Fruit fly (Drosophila melanogaster) whole organism, pupa: ENCODE measurements around the gene CYLD.

Source experiments
- CG10348 ChIP-seq: fragments of 200-800 bp; sonication (Bioruptor generic); IDR thresholded peaks from 2 replicates; pipeline ENCODE4 v1.3.6; 2022; ENCODE audit warnings: missing biosample characterization, missing genetic modification characterization
- CG14655 ChIP-seq: fragments of 200-800 bp; sonication (Bioruptor generic); optimal IDR thresholded peaks from 3 replicates; lab custom pipeline; 2017; ENCODE audit warnings: mild to moderate bottlenecking, missing biosample characterization, missing genetic modification reagents, missing genetic modification characterization
- CG32121 ChIP-seq: fragments of 200-800 bp; sonication (Bioruptor generic); IDR thresholded peaks from 2 replicates; pipeline ENCODE4 v1.3.6; 2022; ENCODE audit warnings: missing biosample characterization, missing genetic modification characterization
- CG8159 ChIP-seq: fragments of 200-800 bp; sonication (Bioruptor generic); optimal IDR thresholded peaks from 3 replicates; lab custom pipeline; 2018; ENCODE audit warnings: missing biosample characterization, mild to moderate bottlenecking, missing genetic modification characterization, moderate library complexity
- CG8301 ChIP-seq: fragments of 200-800 bp; sonication (Bioruptor generic); optimal IDR thresholded peaks from 2 replicates; lab custom pipeline; 2018; ENCODE audit warnings: missing biosample characterization, mild to moderate bottlenecking, missing genetic modification characterization
- CG9948 ChIP-seq: fragments of 200-800 bp; sonication (Bioruptor generic); optimal IDR thresholded peaks from 2 replicates; lab custom pipeline; 2018; ENCODE audit warnings: missing biosample characterization, mild to moderate bottlenecking, missing genetic modification characterization, moderate library complexity
- EcR ChIP-seq: fragments of 200-800 bp; sonication (Bioruptor generic); optimal IDR thresholded peaks from 3 replicates; lab custom pipeline; 2019; ENCODE audit warnings: missing biosample characterization, missing genetic modification characterization, mild to moderate bottlenecking, moderate library complexity, missing genetic modification reagents
- Pif1A ChIP-seq: fragments of 200-800 bp; sonication (Bioruptor generic); optimal IDR thresholded peaks from 3 replicates; lab custom pipeline; 2016; ENCODE audit warnings: missing biosample characterization, missing genetic modification characterization
- Pif1B ChIP-seq: fragments of 200-800 bp; sonication (Bioruptor generic); optimal IDR thresholded peaks from 3 replicates; lab custom pipeline; 2016; ENCODE audit warnings: missing biosample characterization, missing genetic modification characterization
- Snoo ChIP-seq: fragments of 200-800 bp; sonication (Bioruptor generic); optimal IDR thresholded peaks from 3 replicates; lab custom pipeline; 2017; ENCODE audit warnings: missing biosample characterization, mild to moderate bottlenecking, missing genetic modification characterization, inconsistent platforms
- rn ChIP-seq: fragments of 200-800 bp; sonication (Bioruptor generic); IDR thresholded peaks from 2 replicates; pipeline ENCODE4 v1.3.6; 2022; ENCODE audit warnings: missing biosample characterization, missing genetic modification characterization

DNA sequence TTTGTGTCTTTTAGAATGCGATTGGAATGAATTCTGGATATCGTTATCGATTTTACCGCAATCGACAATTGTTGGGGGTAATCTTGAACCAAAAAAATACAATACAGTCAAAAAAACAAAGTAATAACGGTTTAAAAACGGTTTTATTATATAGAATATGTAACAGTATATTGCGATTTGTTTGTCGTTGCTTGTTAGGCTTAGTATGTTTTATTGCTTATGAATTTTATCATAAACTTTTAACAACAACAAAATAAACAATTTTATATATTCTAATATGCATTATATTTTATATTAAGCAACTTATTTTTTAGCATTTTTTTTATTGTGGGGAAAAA lies at the start of gene CYLD:
- no peak for TF ChIP-seq CG10348 (GFP tag; lab: Robert Waterston, UW)
- no peak for TF ChIP-seq CG8159
- TF ChIP-seq CG8301 (tag; lab: Kevin White, UChicago): peak; percentile 68
- peak; percentile 38 for TF ChIP-seq Snoo (tag; lab: Kevin White, UChicago)
- no peak for TF ChIP-seq rn (GFP tag; lab: Robert Waterston, UW)
- TF ChIP-seq CG32121 (GFP tag; lab: Robert Waterston, UW): peak; percentile 76; the same call in 1 of the 2 replicates
- no peak for TF ChIP-seq EcR (GFP tag; lab: Kevin White, UChicago)
- TF ChIP-seq CG9948 (tag; lab: Kevin White, UChicago): peak; percentile 58
- TF ChIP-seq CG14655 (GFP tag; lab: Kevin White, UChicago): no peak
- no peak for TF ChIP-seq Pif1B (GFP tag; lab: Kevin White, UChicago)
- no peak for TF ChIP-seq Pif1A (GFP tag; lab: Kevin White, UChicago)
